Worm (Caenorhabditis elegans) whole organism, young adult: Measurements from ENCODE around the gene vha-7.

ENCODE experiments used
- ZK185.1 ChIP-seq: sonication (generic microtip); optimal IDR thresholded peaks from 2 replicates; lab custom pipeline; 2016; ENCODE audit warnings: mild to moderate bottlenecking, missing genetic modification characterization, missing compliant biosample characterization; ENCODE audit not compliant: poor library complexity, severe bottlenecking
- ama-1 ChIP-seq, 3 experiments: fragments of 150-350 bp in 1 of 3; sonication (generic microtip) in 2 of 3; optimal IDR thresholded peaks; 2 replicates each; lab custom pipeline; 2014 to 2018; ENCODE audit warnings: missing biosample characterization in 2 of 3, missing genetic modification characterization in 2 of 3, missing genetic modification reagents in 2 of 3
- ceh-27 ChIP-seq: fragments of 200-800 bp; sonication (Bioruptor generic); optimal IDR thresholded peaks from 2 replicates; lab custom pipeline; 2018; ENCODE audit warnings: mild to moderate bottlenecking, missing genetic modification characterization, moderate library complexity, missing compliant biosample characterization
- ceh-58 ChIP-seq: fragments of 200-800 bp; sonication (Bioruptor generic); IDR thresholded peaks from 2 replicates; pipeline ENCODE4 v1.3.6; 2022; ENCODE audit warnings: missing genetic modification characterization, missing compliant biosample characterization
- dpl-1 ChIP-seq: fragments of 150-350 bp; optimal IDR thresholded peaks from 2 replicates; lab custom pipeline; 2014; ENCODE audit warnings: missing biosample characterization, missing genetic modification reagents, missing genetic modification characterization
- egrh-3 ChIP-seq: fragments of 200-800 bp; sonication (Bioruptor generic); IDR thresholded peaks from 2 replicates; pipeline ENCODE4 v1.3.6; 2022; ENCODE audit warnings: missing genetic modification reagents, missing genetic modification characterization, missing compliant biosample characterization
- ets-4 ChIP-seq: fragments of 200-800 bp; sonication (Bioruptor generic); optimal IDR thresholded peaks from 2 replicates; lab custom pipeline; 2018; ENCODE audit warnings: mild to moderate bottlenecking, missing genetic modification characterization, missing compliant biosample characterization
- him-1 ChIP-seq: sonication (generic microtip); optimal IDR thresholded peaks from 2 replicates; lab custom pipeline; 2016; ENCODE audit warnings: missing genotype, missing genetic modification reagents, missing genetic modification characterization, missing compliant biosample characterization
- lag-1 ChIP-seq: fragments of 200-800 bp; sonication (Bioruptor generic); IDR thresholded peaks from 2 replicates; pipeline ENCODE4 v1.3.6; 2022; ENCODE audit warnings: missing genetic modification reagents, missing genetic modification characterization, missing compliant biosample characterization
- let-607 ChIP-seq, 2 experiments: fragments of 200-800 bp in 1 of 2; sonication (Bioruptor generic) in 1 of 2; sonication (generic microtip) in 1 of 2; optimal IDR thresholded peaks; 2 replicates each; lab custom pipeline; 2016 to 2018; ENCODE audit warnings: mild to moderate bottlenecking in 2 of 2, missing compliant biosample characterization in 2 of 2, missing genetic modification characterization in 2 of 2, moderate library complexity in 2 of 2, missing genotype in 1 of 2
- nfya-2 ChIP-seq: fragments of 200-800 bp; sonication (Bioruptor generic); IDR thresholded peaks from 2 replicates; pipeline ENCODE4 v1.3.6; 2022; ENCODE audit warnings: missing genetic modification reagents, missing genetic modification characterization, missing compliant biosample characterization
- rec-8 ChIP-seq, 2 experiments: sonication (generic microtip); optimal IDR thresholded peaks; 2 replicates each; lab custom pipeline; 2016; ENCODE audit warnings: mild to moderate bottlenecking in 2 of 2, missing genetic modification characterization in 2 of 2, missing genetic modification reagents in 2 of 2, missing genotype in 2 of 2, missing biosample characterization in 1 of 2, missing compliant biosample characterization in 1 of 2, moderate library complexity in 1 of 2
- tbx-9 ChIP-seq: sonication (generic microtip); optimal IDR thresholded peaks from 2 replicates; lab custom pipeline; 2016; ENCODE audit warnings: borderline replicate concordance, missing genetic modification characterization, inconsistent platforms, missing compliant biosample characterization
- unc-62 ChIP-seq: fragments of 150-350 bp; optimal IDR thresholded peaks from 2 replicates; lab custom pipeline; 2014; ENCODE audit warnings: missing biosample characterization, missing genetic modification reagents, missing genetic modification characterization

DNA sequence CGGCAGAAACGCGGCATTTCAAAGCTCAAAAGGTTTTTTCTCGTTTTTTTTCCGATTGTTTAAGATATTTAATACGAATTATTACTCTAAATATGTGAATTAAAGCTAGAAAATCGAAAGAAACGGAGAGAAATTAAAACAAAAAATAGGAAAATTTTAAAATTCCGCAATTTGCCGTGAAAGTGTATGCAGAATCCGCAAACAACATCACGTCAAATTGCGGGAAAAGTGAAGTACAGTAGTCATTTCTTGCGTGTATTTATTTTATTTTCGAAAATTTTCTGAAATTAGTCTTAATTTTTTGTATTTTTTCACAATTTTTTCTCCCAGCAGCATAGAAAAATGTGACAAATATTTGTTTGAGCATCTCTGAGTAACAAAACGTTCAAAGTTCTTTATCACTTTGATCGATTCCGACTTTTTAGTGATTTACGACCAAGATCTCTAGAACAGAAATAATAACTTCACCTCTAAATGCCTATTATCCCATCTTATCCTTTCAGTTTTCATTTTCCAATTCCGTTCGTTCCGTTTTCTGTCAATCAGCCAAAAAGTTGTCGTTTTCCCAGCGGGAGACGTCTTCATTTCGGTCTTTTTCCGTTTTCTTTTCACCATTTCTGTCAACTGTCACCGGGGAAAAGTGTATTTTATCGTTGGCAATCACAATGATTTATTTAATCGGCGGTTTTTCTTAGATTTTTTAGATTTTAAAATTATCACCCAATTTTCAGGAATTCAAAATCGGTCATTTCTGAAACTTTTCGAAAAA lies 44.7 kb downstream of the vha-7 start:
- TF ChIP-seq ama-1 (optimal IDR thresholded peaks at IDR 0.05; lab: Kevin White, UChicago) (no peak), ama-1 (GFP tag; optimal IDR thresholded peaks at IDR 0.05; lab: Kevin White, UChicago) (no peak), him-1 (tag; lab: Kevin White, UChicago) (no peak), ceh-27 (GFP tag; lab: Kevin White, UChicago) (no peak), let-607 (tag; optimal IDR thresholded peaks at IDR 0.05; lab: Kevin White, UChicago) (no peak), ZK185.1 (tag; lab: Kevin White, UChicago) (no peak), nfya-2 (GFP tag; lab: Robert Waterston, UW) (no peak), tbx-9 (tag; lab: Kevin White, UChicago) (no peak), rec-8 (tag; optimal IDR thresholded peaks at IDR 0.05; lab: Kevin White, UChicago) (no peak), dpl-1 (GFP tag; lab: Kevin White, UChicago) (no peak), ceh-58 (GFP tag; lab: Robert Waterston, UW) (no peak), unc-62 (GFP tag; lab: Kevin White, UChicago) (no peak), lag-1 (GFP tag; lab: Robert Waterston, UW) (no peak), ets-4 (GFP tag; lab: Kevin White, UChicago) (no peak), egrh-3 (no peak)
